Worm (Caenorhabditis elegans): ENCODE measurements around the gene paf-2.

ce11 chrX:4260297-4260696 is 37.2 kb downstream of the paf-2 start, which contains the start of gene C52B9.4:
- TF ChIP-seq snpc-4 (tag; optimal IDR thresholded peaks at IDR 0.05) (no peak), unc-39 (tag; optimal IDR thresholded peaks at IDR 0.05) (no peak), ham-2 (GFP tag; optimal IDR thresholded peaks at IDR 0.05) (no peak), ces-1 (GFP tag; optimal IDR thresholded peaks at IDR 0.05) (no peak), tbx-8 (GFP tag; optimal IDR thresholded peaks at IDR 0.05) (no peak), ztf-11 (tag; optimal IDR thresholded peaks at IDR 0.05) (no peak)

Measured in whole organism, mixed stage, embryonic.